Worm (Caenorhabditis elegans) whole organism, L2 larva: ENCODE data around the gene F21A3.11.

ENCODE experiments used
- R02D3.7 ChIP-seq: fragments of 150-350 bp; optimal IDR thresholded peaks from 2 replicates; lab custom pipeline; 2014; ENCODE audit warnings: missing biosample characterization, missing genetic modification characterization
- blmp-1 ChIP-seq: sonication (generic microtip); optimal IDR thresholded peaks from 2 replicates; lab custom pipeline; 2017; ENCODE audit warnings: missing genetic modification characterization, mild to moderate bottlenecking, missing compliant biosample characterization, antibody characterized with exemption, moderate library complexity; ENCODE audit not compliant: insufficient read depth
- lin-13 ChIP-seq: fragments of 150-350 bp; optimal IDR thresholded peaks from 2 replicates; lab custom pipeline; 2014; ENCODE audit warnings: missing biosample characterization, missing genetic modification reagents, missing genetic modification characterization
- nhr-11 ChIP-seq: fragments of 150-350 bp; optimal IDR thresholded peaks from 2 replicates; lab custom pipeline; 2014; ENCODE audit warnings: missing biosample characterization, missing genetic modification characterization
- skn-1 ChIP-seq: sonication (generic microtip); optimal IDR thresholded peaks from 2 replicates; lab custom pipeline; 2017; ENCODE audit warnings: missing biosample characterization, missing genetic modification characterization

DNA sequence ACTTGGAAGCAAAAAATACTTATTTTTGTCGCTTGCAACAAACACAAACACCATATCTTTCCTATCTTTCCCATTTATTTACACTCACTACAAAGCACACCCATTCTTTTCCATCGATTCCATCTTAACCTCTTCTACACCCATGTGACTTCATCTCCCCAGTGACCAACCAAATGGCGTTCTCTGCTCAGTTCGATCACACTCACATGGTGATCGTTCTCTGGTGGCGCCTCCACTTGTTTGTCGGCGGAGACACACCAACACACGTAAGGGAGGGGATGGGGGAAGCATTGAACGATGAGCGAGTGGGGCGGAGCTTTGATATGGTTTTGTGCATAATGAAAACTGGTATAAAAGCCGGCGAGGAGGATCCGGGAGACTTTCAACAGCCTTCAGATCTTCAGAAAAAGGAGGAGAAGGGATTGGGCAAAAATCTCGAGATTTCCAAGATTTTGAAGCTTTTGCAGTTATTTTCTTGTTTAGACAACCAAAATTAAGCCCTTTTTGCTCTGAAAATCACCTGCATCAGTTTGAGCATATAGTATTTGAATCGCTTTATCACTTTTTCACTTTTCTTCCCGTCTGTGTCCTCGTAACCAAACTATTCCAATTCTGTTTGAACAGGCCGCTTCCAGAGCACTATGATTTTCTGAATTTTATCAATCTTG is 33.6 kb upstream of the F21A3.11 start:
- TF ChIP-seq skn-1 (no peak), lin-13 (GFP tag; lab: Kevin White, UChicago) (peak; percentile 25), nhr-11 (tag; lab: Kevin White, UChicago) (no peak), blmp-1 (peak; percentile 40), R02D3.7 (tag; lab: Kevin White, UChicago) (no peak)
